Worm (Caenorhabditis elegans): ENCODE results near the gene C46C2.2.

C46C2.2 gene

ce11 chrIV:9216437-9216836 lies 1.1 kb upstream of the C46C2.2 start:
- TF ChIP-seq nhr-85 (tag): peak; percentile 62
- TF ChIP-seq egl-13 (tag; optimal IDR thresholded peaks at IDR 0.05): peak; percentile 19
- peak; percentile 26 for TF ChIP-seq skn-1 (tag; optimal IDR thresholded peaks at IDR 0.05)
- TF ChIP-seq unc-98 (GFP tag; IDR thresholded peaks at IDR 0.05): no peak
- no peak for TF ChIP-seq C34B4.2 (tag; optimal IDR thresholded peaks at IDR 0.05)
- TF ChIP-seq irx-1 (tag; optimal IDR thresholded peaks at IDR 0.05): peak; percentile 24
- TF ChIP-seq mep-1 (tag; optimal IDR thresholded peaks at IDR 0.05): peak; percentile 60
- no peak for TF ChIP-seq lin-13 (GFP tag; optimal IDR thresholded peaks at IDR 0.05)
- TF ChIP-seq sptf-1 (tag; optimal IDR thresholded peaks at IDR 0.05): no peak
- peak; percentile 54 for TF ChIP-seq unc-86 (tag; optimal IDR thresholded peaks at IDR 0.05)
- TF ChIP-seq xbp-1 (tag; optimal IDR thresholded peaks at IDR 0.05): peak; percentile 33
- TF ChIP-seq nhr-90 (tag; optimal IDR thresholded peaks at IDR 0.05; ENCODE audit: poor library complexity): no peak
- TF ChIP-seq ceh-63 (GFP tag; optimal IDR thresholded peaks at IDR 0.05): no peak
- no peak for TF ChIP-seq blmp-1 (tag; optimal IDR thresholded peaks at IDR 0.05)
- no peak for TF ChIP-seq hlh-17 (GFP tag; optimal IDR thresholded peaks at IDR 0.05; ENCODE audit: borderline replicate concordance)
- TF ChIP-seq snu-23 (GFP tag; optimal IDR thresholded peaks at IDR 0.05): peak; percentile 58
- no peak for TF ChIP-seq jun-1 (tag; optimal IDR thresholded peaks at IDR 0.05)
- TF ChIP-seq lin-15B (tag; optimal IDR thresholded peaks at IDR 0.05): no peak
- peak; percentile 92 for TF ChIP-seq lin-14 (GFP tag; optimal IDR thresholded peaks at IDR 0.05)
- no peak for TF ChIP-seq pax-3 (tag; optimal IDR thresholded peaks at IDR 0.05)
- TF ChIP-seq mab-9 (GFP tag; IDR thresholded peaks at IDR 0.05): peak; percentile 40; the same call in 1 of the 2 replicates
- no peak for TF ChIP-seq ztf-11 (tag; optimal IDR thresholded peaks at IDR 0.05)
- TF ChIP-seq fkh-8 (tag; optimal IDR thresholded peaks at IDR 0.05): peak; percentile 50
- no peak for TF ChIP-seq pag-3 (tag; optimal IDR thresholded peaks at IDR 0.05; ENCODE audit: borderline replicate concordance, insufficient read depth)
- TF ChIP-seq lsy-2 (tag; optimal IDR thresholded peaks at IDR 0.05): peak; percentile 10 to 35
- TF ChIP-seq ceh-90 (tag; optimal IDR thresholded peaks at IDR 0.05): no peak
- TF ChIP-seq fkh-10 (GFP tag; optimal IDR thresholded peaks at IDR 0.05): peak; percentile 38
- TF ChIP-seq aly-2 (tag; optimal IDR thresholded peaks at IDR 0.05): no peak
- 0 out of 2 replicates have a peak, but pooled peaks have one; percentile 12 for TF ChIP-seq isw-1 (GFP tag; IDR thresholded peaks at IDR 0.05)
- no peak for TF ChIP-seq hlh-4 (tag; optimal IDR thresholded peaks at IDR 0.05)
- no peak for TF ChIP-seq vab-15 (tag; optimal IDR thresholded peaks at IDR 0.05)
- no peak for TF ChIP-seq tlp-1 (tag; optimal IDR thresholded peaks at IDR 0.05)
- TF ChIP-seq dsc-1 (tag; optimal IDR thresholded peaks at IDR 0.05): no peak
- no peak for TF ChIP-seq nhr-237 (tag; optimal IDR thresholded peaks at IDR 0.05)
- peak; percentile 55 to 62 for TF ChIP-seq efl-1 (optimal IDR thresholded peaks at IDR 0.05)
- peak in 1 of 2 experiments; percentile 42 for TF ChIP-seq efl-1 (GFP tag; optimal IDR thresholded peaks at IDR 0.05 in 1 of 2)
- no peak for TF ChIP-seq nhr-84 (tag; optimal IDR thresholded peaks at IDR 0.05)
- no peak for TF ChIP-seq hpl-2 (GFP tag; optimal IDR thresholded peaks at IDR 0.05)
- TF ChIP-seq lin-35 (GFP tag; optimal IDR thresholded peaks at IDR 0.05): peak in 1 of 2 experiments; percentile 51
- peak; percentile 5 to 22 (median 17) for TF ChIP-seq dpl-1 (GFP tag; optimal IDR thresholded peaks at IDR 0.05)
- TF ChIP-seq C16A3.4 (tag; optimal IDR thresholded peaks at IDR 0.05): no peak
- TF ChIP-seq unc-130 (tag; optimal IDR thresholded peaks at IDR 0.05): no peak
- TF ChIP-seq lir-3 (tag; optimal IDR thresholded peaks at IDR 0.05; ENCODE audit: poor library complexity): peak; percentile 0
- TF ChIP-seq ceh-88 (GFP tag; IDR thresholded peaks at IDR 0.05): no peak
- no peak for TF ChIP-seq efl-3 (GFP tag; optimal IDR thresholded peaks at IDR 0.05)
- peak; percentile 36 for TF ChIP-seq rnt-1 (tag; optimal IDR thresholded peaks at IDR 0.05)
- TF ChIP-seq ets-5 (GFP tag; IDR thresholded peaks at IDR 0.05): no peak
- TF ChIP-seq ces-1 (GFP tag; optimal IDR thresholded peaks at IDR 0.05): no peak
- no peak for TF ChIP-seq sup-37 (GFP tag; optimal IDR thresholded peaks at IDR 0.05)
- TF ChIP-seq pqm-1 (tag; optimal IDR thresholded peaks at IDR 0.05): no peak
- TF ChIP-seq ceh-8 (GFP tag; optimal IDR thresholded peaks at IDR 0.05): no peak
- no peak for TF ChIP-seq nhr-77 (tag; optimal IDR thresholded peaks at IDR 0.05)
- TF ChIP-seq nhr-19 (GFP tag; conservative IDR thresholded peaks at IDR 0.05): no peak

All from whole organism, L1 larva.